Worm (Caenorhabditis elegans): ENCODE results near the gene Y94H6A.3.

Y94H6A.3 gene

ce11 chrIV:2688716-2689307 lies 12.5 kb downstream of the Y94H6A.3 start, which contains the start of gene egrh-3:
TSS of gene egrh-3 (minus strand) at chrIV:2688766.
- TF ChIP-seq B0310.2 (tag; optimal IDR thresholded peaks at IDR 0.05): no peak
- no peak for TF ChIP-seq ama-1 (optimal IDR thresholded peaks at IDR 0.05)
- TF ChIP-seq ceh-13 (GFP tag; optimal IDR thresholded peaks at IDR 0.05): no peak
- TF ChIP-seq F13C5.2 (tag; optimal IDR thresholded peaks at IDR 0.05): no peak
- TF ChIP-seq tra-4 (tag; optimal IDR thresholded peaks at IDR 0.05): no peak
- no peak for TF ChIP-seq hmg-4 (GFP tag; optimal IDR thresholded peaks at IDR 0.05)
- no peak for TF ChIP-seq tbx-37 (GFP tag; conservative IDR thresholded peaks at IDR 0.05)
- TF ChIP-seq hmbx-1 (tag; optimal IDR thresholded peaks at IDR 0.05): no peak
- TF ChIP-seq flt-1 (GFP tag; IDR thresholded peaks at IDR 0.05): no peak
- TF ChIP-seq scrt-1 (GFP tag; IDR thresholded peaks at IDR 0.05): no peak

ce11 chrIV:2703927-2704401 lies 27.7 kb downstream of the Y94H6A.3 start, which contains the start of gene Y94H6A.5:
TSS of gene Y94H6A.5 (minus strand) at chrIV:2703977.
- TF ChIP-seq F13C5.2 (tag; optimal IDR thresholded peaks at IDR 0.05) (peak; percentile 51), sea-1 (GFP tag; conservative IDR thresholded peaks at IDR 0.05) (no peak)

ce11 chrIV:2705675-2706074 lies 29.4 kb downstream of the Y94H6A.3 start:
- TF ChIP-seq ama-1 (optimal IDR thresholded peaks at IDR 0.05) (no peak), sea-1 (GFP tag; conservative IDR thresholded peaks at IDR 0.05) (no peak), hmbx-1 (tag; optimal IDR thresholded peaks at IDR 0.05) (no peak), pes-1 (GFP tag; IDR thresholded peaks at IDR 0.05) (no peak), hnd-1 (tag; optimal IDR thresholded peaks at IDR 0.05) (no peak), tbx-11 (GFP tag; IDR thresholded peaks at IDR 0.05) (no peak), hmg-4 (GFP tag; optimal IDR thresholded peaks at IDR 0.05) (no peak), flt-1 (GFP tag; IDR thresholded peaks at IDR 0.05) (no peak), B0310.2 (tag; optimal IDR thresholded peaks at IDR 0.05) (no peak), ceh-36 (tag; optimal IDR thresholded peaks at IDR 0.05) (no peak), scrt-1 (GFP tag; IDR thresholded peaks at IDR 0.05) (no peak), ceh-13 (GFP tag; optimal IDR thresholded peaks at IDR 0.05) (no peak), tbx-37 (GFP tag; conservative IDR thresholded peaks at IDR 0.05) (no peak), ets-7 (tag; optimal IDR thresholded peaks at IDR 0.05) (no peak), aly-1 (tag; optimal IDR thresholded peaks at IDR 0.05) (no peak), tra-4 (tag; optimal IDR thresholded peaks at IDR 0.05) (no peak)

ce11 chrIV:2707012-2707411 lies 30.7 kb downstream of the Y94H6A.3 start, which contains the start of gene ubc-8:
TSS of gene ubc-8 (minus strand) at chrIV:2707238.
- TF ChIP-seq hmg-4 (GFP tag; optimal IDR thresholded peaks at IDR 0.05) (no peak), F13C5.2 (tag; optimal IDR thresholded peaks at IDR 0.05) (no peak), flt-1 (GFP tag; IDR thresholded peaks at IDR 0.05) (no peak), ama-1 (optimal IDR thresholded peaks at IDR 0.05) (no peak), aly-1 (tag; optimal IDR thresholded peaks at IDR 0.05) (no peak), sea-1 (GFP tag; conservative IDR thresholded peaks at IDR 0.05) (no peak), ets-7 (tag; optimal IDR thresholded peaks at IDR 0.05) (no peak), tra-4 (tag; optimal IDR thresholded peaks at IDR 0.05) (no peak), hmbx-1 (tag; optimal IDR thresholded peaks at IDR 0.05) (no peak), B0310.2 (tag; optimal IDR thresholded peaks at IDR 0.05) (no peak), ceh-13 (GFP tag; optimal IDR thresholded peaks at IDR 0.05) (no peak), scrt-1 (GFP tag; IDR thresholded peaks at IDR 0.05) (no peak), tbx-11 (GFP tag; IDR thresholded peaks at IDR 0.05) (no peak), ceh-36 (tag; optimal IDR thresholded peaks at IDR 0.05) (no peak)

- TF ChIP-seq tbx-37 (GFP tag; conservative IDR thresholded peaks at IDR 0.05): no peak
- TF ChIP-seq F13C5.2 (tag; optimal IDR thresholded peaks at IDR 0.05): peak; percentile 29
- no peak for TF ChIP-seq ceh-13 (GFP tag; optimal IDR thresholded peaks at IDR 0.05)
- TF ChIP-seq flt-1 (GFP tag; IDR thresholded peaks at IDR 0.05): no peak
- peak; percentile 24 for TF ChIP-seq hmg-4 (GFP tag; optimal IDR thresholded peaks at IDR 0.05)
Measured at ce11 chrIV:2708329-2708965, 32.1 kb downstream of the Y94H6A.3 start.

ce11 chrIV:2709590-2710201 lies 33.4 kb downstream of the Y94H6A.3 start:
- TF ChIP-seq tra-4 (tag; optimal IDR thresholded peaks at IDR 0.05) (no peak), sea-1 (GFP tag; conservative IDR thresholded peaks at IDR 0.05) (no peak), flt-1 (GFP tag; IDR thresholded peaks at IDR 0.05) (no peak), ceh-13 (GFP tag; optimal IDR thresholded peaks at IDR 0.05) (no peak), hmg-4 (GFP tag; optimal IDR thresholded peaks at IDR 0.05) (no peak), ama-1 (optimal IDR thresholded peaks at IDR 0.05) (no peak), scrt-1 (GFP tag; IDR thresholded peaks at IDR 0.05) (no peak), hnd-1 (tag; optimal IDR thresholded peaks at IDR 0.05) (no peak), tbx-37 (GFP tag; conservative IDR thresholded peaks at IDR 0.05) (no peak), ets-7 (tag; optimal IDR thresholded peaks at IDR 0.05) (no peak), F13C5.2 (tag; optimal IDR thresholded peaks at IDR 0.05) (no peak), aly-1 (tag; optimal IDR thresholded peaks at IDR 0.05) (no peak), pes-1 (GFP tag; IDR thresholded peaks at IDR 0.05) (no peak), B0310.2 (tag; optimal IDR thresholded peaks at IDR 0.05) (no peak), ceh-36 (tag; optimal IDR thresholded peaks at IDR 0.05) (no peak), hmbx-1 (tag; optimal IDR thresholded peaks at IDR 0.05) (no peak)

- no peak for TF ChIP-seq flt-1 (GFP tag; IDR thresholded peaks at IDR 0.05)
- TF ChIP-seq tra-4 (tag; optimal IDR thresholded peaks at IDR 0.05): no peak
- TF ChIP-seq tbx-11 (GFP tag; IDR thresholded peaks at IDR 0.05): no peak
- no peak for TF ChIP-seq aly-1 (tag; optimal IDR thresholded peaks at IDR 0.05)
- TF ChIP-seq B0310.2 (tag; optimal IDR thresholded peaks at IDR 0.05): no peak
- TF ChIP-seq ceh-36 (tag; optimal IDR thresholded peaks at IDR 0.05): no peak
- TF ChIP-seq F13C5.2 (tag; optimal IDR thresholded peaks at IDR 0.05): no peak
- no peak for TF ChIP-seq tbx-37 (GFP tag; conservative IDR thresholded peaks at IDR 0.05)
- no peak for TF ChIP-seq hmg-4 (GFP tag; optimal IDR thresholded peaks at IDR 0.05)
Measured at ce11 chrIV:2710203-2710935, 34.1 kb downstream of the Y94H6A.3 start, which contains the start of gene Y94H6A.10. TSS of gene Y94H6A.10 (minus strand) at chrIV:2710666.
